Fruit fly (Drosophila melanogaster): ENCODE data around the gene CG11279.

dm6 chr3L:13064935-13065334 lies 18.2 kb downstream of the CG11279 start:
- TF ChIP-seq achi (GFP tag; optimal IDR thresholded peaks at IDR 0.05), result no peak
- TF ChIP-seq Gug (GFP tag; IDR thresholded peaks at IDR 0.05), result no peak
- TF ChIP-seq fd59A (GFP tag; optimal IDR thresholded peaks at IDR 0.05), result no peak
- no peak for TF ChIP-seq Ets21C (GFP tag; optimal IDR thresholded peaks at IDR 0.05)
- TF ChIP-seq Ets96B (tag; optimal IDR thresholded peaks at IDR 0.05), result no peak
- TF ChIP-seq CG15336 (GFP tag; IDR thresholded peaks at IDR 0.05), result no peak
- TF ChIP-seq CG10669 (GFP tag; optimal IDR thresholded peaks at IDR 0.05), result no peak
- no peak for TF ChIP-seq OdsH (GFP tag; optimal IDR thresholded peaks at IDR 0.05)
- no peak for TF ChIP-seq Blimp-1 (GFP tag; optimal IDR thresholded peaks at IDR 0.05)
- TF ChIP-seq CG6808 (GFP tag; optimal IDR thresholded peaks at IDR 0.05), result no peak
- TF ChIP-seq CG11762 (GFP tag; optimal IDR thresholded peaks at IDR 0.05; ENCODE audit: insufficient read depth), result no peak
- TF ChIP-seq Met (GFP tag; optimal IDR thresholded peaks at IDR 0.05), result no peak
- TF ChIP-seq spab (GFP tag; optimal IDR thresholded peaks at IDR 0.05), result no peak
